Worm (Caenorhabditis elegans): ENCODE data around the gene Y54G2A.26.

DNA sequence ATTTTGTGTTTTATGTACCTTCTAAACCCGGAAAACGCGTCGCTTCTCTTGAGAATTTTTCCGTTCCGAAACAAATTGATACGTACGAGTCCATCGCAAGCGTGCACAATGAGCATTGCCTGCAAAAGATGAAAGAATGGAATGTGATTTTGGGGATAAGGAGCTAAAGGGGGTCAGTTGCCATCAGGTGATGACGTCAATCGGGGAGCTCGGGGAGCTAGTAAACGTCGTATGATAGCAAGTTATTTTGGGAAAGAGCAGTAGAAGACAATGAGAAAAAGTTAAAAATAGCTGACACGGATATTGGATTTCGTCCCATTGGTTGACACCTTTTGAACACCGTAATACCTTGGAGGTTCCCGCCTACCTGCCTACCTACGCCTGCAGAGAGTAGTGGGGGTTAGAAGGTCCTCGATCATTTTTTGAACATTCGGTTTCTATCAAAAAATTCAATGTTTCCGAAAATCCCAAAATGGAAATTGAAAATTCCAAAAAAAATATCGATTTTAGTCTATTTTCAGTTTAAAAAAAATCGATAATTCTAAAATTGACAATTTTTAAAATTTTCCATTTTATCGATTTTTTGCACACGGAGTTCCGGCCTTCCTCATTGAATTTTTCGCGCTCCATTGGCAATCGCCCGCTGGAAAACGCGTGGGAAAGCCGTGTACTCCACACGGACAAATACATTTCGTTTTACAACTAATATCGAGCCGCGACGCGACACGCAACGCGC, 30.8 kb upstream of the Y54G2A.26 start:
- no peak for TF ChIP-seq blmp-1 (tag; optimal IDR thresholded peaks at IDR 0.05)
- no peak for TF ChIP-seq nhr-237 (tag; optimal IDR thresholded peaks at IDR 0.05)
- TF ChIP-seq elt-1 (tag; optimal IDR thresholded peaks at IDR 0.05; ENCODE audit: borderline replicate concordance, insufficient read depth) = no peak
- no peak for TF ChIP-seq sem-2 (GFP tag; optimal IDR thresholded peaks at IDR 0.05)
- TF ChIP-seq ztf-11 (tag; optimal IDR thresholded peaks at IDR 0.05) = no peak
- TF ChIP-seq snpc-4 (tag; optimal IDR thresholded peaks at IDR 0.05) = no peak
- no peak for TF ChIP-seq tbx-8 (GFP tag; optimal IDR thresholded peaks at IDR 0.05)
- no peak for TF ChIP-seq hlh-1 (tag; optimal IDR thresholded peaks at IDR 0.05)
- TF ChIP-seq unc-62 (GFP tag; optimal IDR thresholded peaks at IDR 0.05) = no peak
- no peak for TF ChIP-seq pha-4 (tag; optimal IDR thresholded peaks at IDR 0.05)
- no peak for TF ChIP-seq ces-1 (GFP tag; optimal IDR thresholded peaks at IDR 0.05)
- TF ChIP-seq elt-3 (tag; optimal IDR thresholded peaks at IDR 0.05) = no peak
- no peak for TF ChIP-seq nhr-76 (tag; optimal IDR thresholded peaks at IDR 0.05)
- TF ChIP-seq nhr-28 (tag; optimal IDR thresholded peaks at IDR 0.05) = no peak
